Worm (Caenorhabditis elegans): ENCODE data around the gene K02F6.4.
"Not testable (repeated sequence)": the region's sequence is repeated elsewhere in the genome, so short reads cannot be mapped to it uniquely, and the experiment has no call there.

Gene K02F6.4

ce11 chrII:2537754-2538153 lies 540 bp upstream of the K02F6.4 start, which contains the start of gene K02F6.7:
K02F6.7 (minus strand) TSS chrII:2537854.
- TF ChIP-seq cog-1 (tag; optimal IDR thresholded peaks at IDR 0.05) = no peak
- TF ChIP-seq ref-1 (GFP tag; conservative IDR thresholded peaks at IDR 0.05) = no peak
- no peak for TF ChIP-seq ztf-29 (GFP tag; IDR thresholded peaks at IDR 0.05)
- TF ChIP-seq flt-1 (GFP tag; IDR thresholded peaks at IDR 0.05) = no peak
- no peak for TF ChIP-seq med-1 (GFP tag; optimal IDR thresholded peaks at IDR 0.05; ENCODE audit: insufficient read depth)
- no peak for TF ChIP-seq T22C8.4 (GFP tag; IDR thresholded peaks at IDR 0.05)
- TF ChIP-seq tab-1 (GFP tag; IDR thresholded peaks at IDR 0.05) = no peak
- TF ChIP-seq klf-2 (GFP tag; conservative IDR thresholded peaks at IDR 0.05) = no peak
- no peak for TF ChIP-seq ztf-23 (GFP tag; IDR thresholded peaks at IDR 0.05)

ce11 chrII:2545925-2546324 lies 7.6 kb downstream of the K02F6.4 start, which contains the start of gene K02F6.3:
K02F6.3 (plus strand) TSS chrII:2546225.
- TF ChIP-seq cog-1 (tag; optimal IDR thresholded peaks at IDR 0.05) (no peak), ztf-23 (GFP tag; IDR thresholded peaks at IDR 0.05) (no peak), klf-2 (GFP tag; conservative IDR thresholded peaks at IDR 0.05) (no peak), T22C8.4 (GFP tag; IDR thresholded peaks at IDR 0.05) (no peak), tab-1 (GFP tag; IDR thresholded peaks at IDR 0.05) (no peak), ref-1 (GFP tag; conservative IDR thresholded peaks at IDR 0.05) (no peak), med-1 (GFP tag; optimal IDR thresholded peaks at IDR 0.05; ENCODE audit: insufficient read depth) (no peak), ztf-29 (GFP tag; IDR thresholded peaks at IDR 0.05) (no peak), flt-1 (GFP tag; IDR thresholded peaks at IDR 0.05) (no peak)

ce11 chrII:2553030-2553429 lies 14.7 kb downstream of the K02F6.4 start:
- TF ChIP-seq tab-1 (GFP tag; IDR thresholded peaks at IDR 0.05) = no peak
- TF ChIP-seq ztf-23 (GFP tag; IDR thresholded peaks at IDR 0.05) = no peak
- TF ChIP-seq T22C8.4 (GFP tag; IDR thresholded peaks at IDR 0.05) = no peak

ce11 chrII:2553662-2554061 lies 15.4 kb downstream of the K02F6.4 start, which contains the start of gene K02F6.1:
K02F6.1 (plus strand) TSS chrII:2553962.
- TF ChIP-seq ztf-29 (GFP tag; IDR thresholded peaks at IDR 0.05); cog-1 (tag; optimal IDR thresholded peaks at IDR 0.05); tab-1 (GFP tag; IDR thresholded peaks at IDR 0.05): not testable (repeated sequence)

ce11 chrII:2556388-2556787 lies 18.1 kb downstream of the K02F6.4 start:
- TF ChIP-seq ztf-29 (GFP tag; IDR thresholded peaks at IDR 0.05) (peak; percentile 33; the same call in 1 of the 2 replicates), flt-1 (GFP tag; IDR thresholded peaks at IDR 0.05) (peak; percentile 39; the same call in 1 of the 2 replicates)

- no peak for TF ChIP-seq tab-1 (GFP tag; IDR thresholded peaks at IDR 0.05)
- no peak for TF ChIP-seq T22C8.4 (GFP tag; IDR thresholded peaks at IDR 0.05)
- TF ChIP-seq ref-1 (GFP tag; conservative IDR thresholded peaks at IDR 0.05) = no peak
- no peak for TF ChIP-seq ztf-23 (GFP tag; IDR thresholded peaks at IDR 0.05)
- TF ChIP-seq klf-2 (GFP tag; conservative IDR thresholded peaks at IDR 0.05) = no peak
- no peak for TF ChIP-seq med-1 (GFP tag; optimal IDR thresholded peaks at IDR 0.05; ENCODE audit: insufficient read depth)
- no peak for TF ChIP-seq flt-1 (GFP tag; IDR thresholded peaks at IDR 0.05)
- TF ChIP-seq cog-1 (tag; optimal IDR thresholded peaks at IDR 0.05) = no peak
- TF ChIP-seq ztf-29 (GFP tag; IDR thresholded peaks at IDR 0.05) = no peak
Measured at ce11 chrII:2563973-2564372, 25.7 kb downstream of the K02F6.4 start, which contains the start of gene nep-18. nep-18 (minus strand) TSS chrII:2564073.

- no peak for TF ChIP-seq med-1 (GFP tag; optimal IDR thresholded peaks at IDR 0.05; ENCODE audit: insufficient read depth)
- TF ChIP-seq T22C8.4 (GFP tag; IDR thresholded peaks at IDR 0.05) = no peak
- no peak for TF ChIP-seq flt-1 (GFP tag; IDR thresholded peaks at IDR 0.05)
- TF ChIP-seq ztf-23 (GFP tag; IDR thresholded peaks at IDR 0.05) = no peak
- no peak for TF ChIP-seq ztf-29 (GFP tag; IDR thresholded peaks at IDR 0.05)
- TF ChIP-seq ref-1 (GFP tag; conservative IDR thresholded peaks at IDR 0.05) = no peak
- TF ChIP-seq cog-1 (tag; optimal IDR thresholded peaks at IDR 0.05) = peak; percentile 49
Measured at ce11 chrII:2564899-2565298, 26.6 kb downstream of the K02F6.4 start, which contains the start of gene usp-39. usp-39 (plus strand) TSS chrII:2565275.

ce11 chrII:2578216-2578615 lies 39.9 kb downstream of the K02F6.4 start:
- no peak for TF ChIP-seq med-1 (GFP tag; optimal IDR thresholded peaks at IDR 0.05; ENCODE audit: insufficient read depth)
- no peak for TF ChIP-seq ztf-23 (GFP tag; IDR thresholded peaks at IDR 0.05)
- TF ChIP-seq T22C8.4 (GFP tag; IDR thresholded peaks at IDR 0.05) = no peak
- TF ChIP-seq tab-1 (GFP tag; IDR thresholded peaks at IDR 0.05) = no peak
- no peak for TF ChIP-seq ref-1 (GFP tag; conservative IDR thresholded peaks at IDR 0.05)
- TF ChIP-seq klf-2 (GFP tag; conservative IDR thresholded peaks at IDR 0.05) = no peak
- TF ChIP-seq cog-1 (tag; optimal IDR thresholded peaks at IDR 0.05) = no peak
- no peak for TF ChIP-seq ztf-29 (GFP tag; IDR thresholded peaks at IDR 0.05)
- no peak for TF ChIP-seq flt-1 (GFP tag; IDR thresholded peaks at IDR 0.05)

- TF ChIP-seq cog-1 (tag; optimal IDR thresholded peaks at IDR 0.05) (no peak), ztf-23 (GFP tag; IDR thresholded peaks at IDR 0.05) (no peak), med-1 (GFP tag; optimal IDR thresholded peaks at IDR 0.05; ENCODE audit: insufficient read depth) (no peak), klf-2 (GFP tag; conservative IDR thresholded peaks at IDR 0.05) (no peak), tab-1 (GFP tag; IDR thresholded peaks at IDR 0.05) (no peak), ztf-29 (GFP tag; IDR thresholded peaks at IDR 0.05) (no peak), flt-1 (GFP tag; IDR thresholded peaks at IDR 0.05) (no peak), T22C8.4 (GFP tag; IDR thresholded peaks at IDR 0.05) (no peak), ref-1 (GFP tag; conservative IDR thresholded peaks at IDR 0.05) (no peak)
Measured at ce11 chrII:2583044-2583443, 44.8 kb downstream of the K02F6.4 start, which contains the start of gene sri-74. sri-74 (minus strand) TSS chrII:2583144.

ce11 chrII:2585493-2585892 lies 47.2 kb downstream of the K02F6.4 start, which contains the start of gene sri-36:
sri-36 (minus strand) TSS chrII:2585593.
- TF ChIP-seq med-1 (GFP tag; optimal IDR thresholded peaks at IDR 0.05; ENCODE audit: insufficient read depth) (no peak), klf-2 (GFP tag; conservative IDR thresholded peaks at IDR 0.05) (no peak), tab-1 (GFP tag; IDR thresholded peaks at IDR 0.05) (no peak), T22C8.4 (GFP tag; IDR thresholded peaks at IDR 0.05) (no peak), cog-1 (tag; optimal IDR thresholded peaks at IDR 0.05) (no peak), ref-1 (GFP tag; conservative IDR thresholded peaks at IDR 0.05) (no peak), flt-1 (GFP tag; IDR thresholded peaks at IDR 0.05) (no peak), ztf-23 (GFP tag; IDR thresholded peaks at IDR 0.05) (no peak), ztf-29 (GFP tag; IDR thresholded peaks at IDR 0.05) (no peak)

Measured in whole organism, midembryonic.